Worm (Caenorhabditis elegans): Measurements from ENCODE around the gene ZK938.12.

ZK938.12 gene

DNA sequence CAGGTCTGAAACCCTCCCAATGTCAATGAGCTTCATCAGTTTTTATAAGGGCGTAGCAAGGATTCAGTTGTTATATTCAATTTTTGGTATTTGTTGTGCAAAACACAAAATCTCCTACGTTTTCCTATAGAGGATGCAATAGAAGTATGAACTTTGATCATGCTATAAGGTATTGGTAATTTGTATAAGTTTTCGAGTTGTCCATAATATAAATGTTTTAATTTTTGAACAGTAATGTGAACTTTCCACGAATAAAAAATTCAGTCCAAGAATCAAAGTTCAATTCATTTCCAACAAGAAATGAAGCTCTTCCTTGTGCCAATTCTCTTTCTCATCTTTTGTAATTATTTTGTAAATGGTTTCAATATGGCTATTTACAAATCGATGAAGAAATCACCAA is at the start of gene ZK938.12:
TSS of gene ZK938.12 (plus strand) at position 301 of the 400 bp plus-strand sequence.
- no peak for TF ChIP-seq him-1 (tag; optimal IDR thresholded peaks at IDR 0.05)
- TF ChIP-seq W03F9.2 (tag; optimal IDR thresholded peaks at IDR 0.05), result no peak
- TF ChIP-seq dao-5 (tag; optimal IDR thresholded peaks at IDR 0.05), result no peak

DNA sequence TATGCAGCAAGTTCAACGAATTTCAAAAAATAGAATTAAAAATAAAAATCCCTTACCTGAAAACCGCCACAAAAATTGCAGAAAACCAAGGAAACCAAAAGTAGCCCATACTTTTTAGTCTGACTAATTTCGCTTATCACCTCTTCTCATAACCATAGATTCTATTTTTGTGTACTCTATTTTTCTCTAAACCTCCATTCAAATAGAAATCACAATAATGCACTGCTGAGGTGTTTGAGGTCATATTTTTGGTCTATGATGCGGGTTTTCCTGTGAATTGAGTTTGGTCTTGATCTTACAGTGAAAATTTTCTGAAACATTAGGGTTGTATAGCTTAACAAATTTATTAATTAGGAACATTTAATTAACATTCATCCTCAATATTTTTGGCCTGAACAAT is 49.3 kb upstream of the ZK938.12 start, which contains the start of gene cyp-13A1:
TSS of gene cyp-13A1 (minus strand) at position 156 of the 400 bp plus-strand sequence.
- no peak for TF ChIP-seq him-1 (tag; optimal IDR thresholded peaks at IDR 0.05)
- no peak for TF ChIP-seq W03F9.2 (tag; optimal IDR thresholded peaks at IDR 0.05)
- TF ChIP-seq dao-5 (tag; optimal IDR thresholded peaks at IDR 0.05), result no peak

DNA sequence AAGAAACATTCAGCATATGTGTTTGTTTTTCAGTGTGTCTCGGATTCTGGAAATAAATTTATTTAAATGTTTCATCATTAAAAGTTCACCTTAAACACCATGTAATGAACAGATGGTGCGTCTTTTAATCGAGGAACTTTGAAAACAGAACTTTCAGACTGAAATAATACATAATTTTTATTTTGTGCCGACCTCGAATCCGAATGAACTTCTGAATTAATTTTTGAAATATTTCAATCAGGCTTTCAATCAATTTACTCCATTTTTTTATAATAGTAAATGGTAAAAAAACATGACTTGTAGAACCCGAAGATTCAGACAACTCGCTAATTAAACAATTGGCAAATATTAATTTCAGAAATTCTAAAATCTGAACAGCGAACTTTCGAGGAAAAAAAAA is 48.8 kb upstream of the ZK938.12 start, which contains the start of gene T10B9.14:
TSS of gene T10B9.14 (minus strand) at position 101 of the 400 bp plus-strand sequence.
- TF ChIP-seq W03F9.2 (tag; optimal IDR thresholded peaks at IDR 0.05), result no peak

DNA sequence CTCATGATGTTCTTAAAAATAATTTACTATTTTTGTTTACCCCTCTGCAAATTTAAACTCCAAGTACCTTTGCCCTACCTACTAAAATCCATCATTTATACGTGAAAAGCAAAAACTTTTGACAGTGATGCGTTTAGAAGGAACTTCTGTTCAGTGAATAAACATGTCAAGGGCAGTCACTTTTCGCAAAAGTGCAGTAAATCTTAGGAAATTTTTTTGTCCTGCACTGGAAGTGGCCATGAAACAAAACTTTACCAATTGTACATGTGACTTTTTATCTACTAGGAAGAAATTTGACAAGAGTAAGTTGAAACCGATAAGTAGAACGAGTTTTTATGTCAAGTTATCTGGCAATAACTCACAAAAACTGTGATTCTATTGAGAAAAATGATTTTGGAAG is 44.9 kb upstream of the ZK938.12 start:
- TF ChIP-seq him-1 (tag; optimal IDR thresholded peaks at IDR 0.05), result no peak
- no peak for TF ChIP-seq W03F9.2 (tag; optimal IDR thresholded peaks at IDR 0.05)
- no peak for TF ChIP-seq dao-5 (tag; optimal IDR thresholded peaks at IDR 0.05)

DNA sequence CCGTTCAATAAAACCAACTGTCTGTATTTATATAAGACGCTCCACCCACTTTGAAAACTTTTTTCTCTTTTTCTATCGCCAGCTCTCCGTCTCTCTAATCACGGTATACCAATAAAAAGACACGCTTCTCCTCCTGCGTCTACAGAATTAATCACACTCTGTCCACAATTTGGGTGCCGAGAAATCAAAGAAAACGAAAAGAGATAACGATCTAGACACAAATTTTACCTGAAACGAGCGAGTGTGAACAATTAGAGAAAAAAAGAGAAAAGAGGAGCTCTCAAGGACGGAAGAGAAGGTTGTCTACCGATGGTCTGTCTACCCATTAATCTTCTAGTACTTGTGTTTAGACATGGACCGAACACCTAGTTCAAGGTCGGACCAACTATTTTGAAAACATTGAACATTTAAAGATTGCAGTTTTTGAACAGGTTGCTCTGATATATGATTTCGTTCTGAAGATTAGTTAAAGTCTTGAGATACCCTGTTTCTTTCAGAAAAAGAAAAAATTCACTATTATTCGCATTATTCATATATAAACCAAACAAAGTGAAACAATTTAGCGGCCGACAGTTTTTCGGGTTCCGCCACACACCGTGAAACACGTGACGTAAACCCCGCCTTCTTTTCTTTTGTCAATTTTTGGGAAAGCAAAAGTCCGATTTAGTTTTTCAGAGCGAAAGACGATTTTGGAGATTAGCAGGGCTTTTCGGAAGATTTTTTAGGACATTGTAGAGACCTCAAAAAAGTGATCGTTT is 43.6 kb upstream of the ZK938.12 start, which contains the start of gene cyp-13A2:
TSS of gene cyp-13A2 (minus strand) at position 235 of the 758 bp plus-strand sequence.
- TF ChIP-seq him-1 (tag; optimal IDR thresholded peaks at IDR 0.05) (no peak), dao-5 (tag; optimal IDR thresholded peaks at IDR 0.05) (no peak), W03F9.2 (tag; optimal IDR thresholded peaks at IDR 0.05) (no peak)

DNA sequence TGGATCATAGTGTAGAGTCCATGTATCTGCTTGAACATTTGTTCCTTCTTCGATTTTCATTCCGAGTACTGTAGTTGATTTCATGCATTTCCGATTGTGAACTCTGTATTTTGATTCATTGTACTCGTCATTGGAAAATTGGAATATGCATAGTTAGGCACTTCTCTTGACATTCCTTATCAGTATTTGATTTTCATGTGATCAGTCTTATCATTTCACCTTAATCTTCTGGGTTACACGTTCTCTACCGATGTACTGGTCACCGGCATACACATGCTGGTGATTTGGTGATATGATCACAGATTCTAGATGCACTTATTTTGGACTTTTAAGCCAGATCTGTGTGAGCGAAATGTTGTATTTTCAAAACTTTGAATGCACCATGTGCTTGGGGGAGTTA is 39.9 kb upstream of the ZK938.12 start:
- no peak for TF ChIP-seq W03F9.2 (tag; optimal IDR thresholded peaks at IDR 0.05)
- TF ChIP-seq him-1 (tag; optimal IDR thresholded peaks at IDR 0.05), result no peak
- no peak for TF ChIP-seq dao-5 (tag; optimal IDR thresholded peaks at IDR 0.05)

DNA sequence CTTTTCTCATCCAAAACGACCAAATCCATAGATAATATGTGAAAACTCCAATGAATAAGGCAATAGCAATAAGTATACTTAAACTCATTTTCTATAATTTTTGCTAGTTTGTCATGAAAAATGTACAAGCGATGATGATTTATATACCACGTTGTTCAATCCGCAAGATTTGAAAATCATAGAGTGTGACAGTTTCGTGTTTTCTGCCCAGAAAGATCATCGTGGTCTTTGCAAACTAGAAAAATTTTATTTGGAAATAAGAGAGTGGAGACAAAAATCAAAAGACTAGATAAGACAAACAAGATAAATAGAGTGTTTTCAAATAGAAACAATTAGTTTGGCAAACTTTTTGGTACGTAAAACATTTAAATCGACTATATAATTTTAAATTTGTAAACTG is 37.9 kb upstream of the ZK938.12 start, which contains the start of gene cyp-13A3:
TSS of gene cyp-13A3 (minus strand) at position 101 of the 400 bp plus-strand sequence.
- TF ChIP-seq him-1 (tag; optimal IDR thresholded peaks at IDR 0.05), result no peak
- TF ChIP-seq W03F9.2 (tag; optimal IDR thresholded peaks at IDR 0.05), result no peak
- no peak for TF ChIP-seq dao-5 (tag; optimal IDR thresholded peaks at IDR 0.05)

DNA sequence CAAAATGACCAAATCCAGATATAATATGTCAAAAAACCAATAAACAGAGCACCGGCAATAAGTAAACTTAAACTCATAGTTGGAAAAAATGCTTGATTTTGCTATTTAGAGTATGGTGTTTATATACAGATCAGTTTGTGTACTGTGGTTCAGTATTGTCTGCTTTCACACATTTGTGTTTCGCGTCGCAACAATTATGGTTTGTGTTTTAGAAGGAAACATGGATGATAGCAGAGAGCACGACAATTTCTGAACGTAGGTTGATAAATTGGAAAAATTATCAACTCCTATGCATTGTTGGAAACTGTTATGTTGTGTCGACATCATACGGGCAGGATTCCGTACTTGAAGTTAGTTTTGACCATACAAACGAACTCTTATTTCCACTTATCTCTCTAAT is 33.5 kb upstream of the ZK938.12 start, which contains the start of gene cyp-13A4:
TSS of gene cyp-13A4 (minus strand) at position 77 of the 400 bp plus-strand sequence.
- TF ChIP-seq him-1 (tag; optimal IDR thresholded peaks at IDR 0.05) (no peak), W03F9.2 (tag; optimal IDR thresholded peaks at IDR 0.05) (no peak), dao-5 (tag; optimal IDR thresholded peaks at IDR 0.05) (no peak)

DNA sequence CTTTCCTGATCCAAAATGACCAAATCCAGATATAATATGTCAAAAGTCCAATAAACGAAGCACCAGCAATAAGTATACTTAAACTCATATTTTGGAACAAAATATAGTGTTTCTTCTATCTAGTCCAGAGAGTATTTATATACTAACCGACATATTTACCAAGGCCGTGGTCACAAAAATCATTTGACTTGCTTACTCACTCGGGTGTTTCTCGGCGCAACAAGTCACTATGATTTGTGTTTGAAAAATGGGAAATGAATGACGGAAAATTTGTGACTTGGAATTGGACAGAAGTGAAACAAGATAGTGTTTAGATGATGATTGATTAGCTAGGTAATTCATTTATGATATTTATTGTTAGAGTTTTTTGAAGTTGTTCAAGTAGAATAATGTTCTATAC is 30.9 kb upstream of the ZK938.12 start, which contains the start of gene cyp-13A5:
TSS of gene cyp-13A5 (minus strand) at position 112 of the 400 bp plus-strand sequence.
- TF ChIP-seq W03F9.2 (tag; optimal IDR thresholded peaks at IDR 0.05), result no peak
- no peak for TF ChIP-seq dao-5 (tag; optimal IDR thresholded peaks at IDR 0.05)
- no peak for TF ChIP-seq him-1 (tag; optimal IDR thresholded peaks at IDR 0.05)

DNA sequence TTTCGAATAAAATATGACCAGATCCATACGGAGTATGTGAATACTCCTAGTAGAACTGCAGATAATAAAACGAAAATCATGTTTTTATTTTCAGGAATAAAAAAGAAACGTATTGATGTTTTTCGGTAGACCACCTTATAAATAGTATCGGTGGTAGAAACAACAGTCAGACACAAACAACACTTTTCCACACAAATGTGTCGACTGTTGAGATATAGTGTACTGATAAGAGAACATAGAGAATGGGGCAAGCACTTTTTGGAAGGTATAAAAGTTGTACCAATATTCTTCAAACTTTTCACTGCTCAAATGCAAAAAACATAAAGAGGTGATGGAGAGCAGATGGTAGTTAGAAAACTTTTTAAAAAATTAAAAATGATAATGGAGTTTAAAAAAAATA is 28.5 kb upstream of the ZK938.12 start, which contains the start of gene cyp-13A6:
TSS of gene cyp-13A6 (minus strand) at position 180 of the 400 bp plus-strand sequence.
- no peak for TF ChIP-seq W03F9.2 (tag; optimal IDR thresholded peaks at IDR 0.05)
- TF ChIP-seq dao-5 (tag; optimal IDR thresholded peaks at IDR 0.05), result no peak
- TF ChIP-seq him-1 (tag; optimal IDR thresholded peaks at IDR 0.05), result no peak

DNA sequence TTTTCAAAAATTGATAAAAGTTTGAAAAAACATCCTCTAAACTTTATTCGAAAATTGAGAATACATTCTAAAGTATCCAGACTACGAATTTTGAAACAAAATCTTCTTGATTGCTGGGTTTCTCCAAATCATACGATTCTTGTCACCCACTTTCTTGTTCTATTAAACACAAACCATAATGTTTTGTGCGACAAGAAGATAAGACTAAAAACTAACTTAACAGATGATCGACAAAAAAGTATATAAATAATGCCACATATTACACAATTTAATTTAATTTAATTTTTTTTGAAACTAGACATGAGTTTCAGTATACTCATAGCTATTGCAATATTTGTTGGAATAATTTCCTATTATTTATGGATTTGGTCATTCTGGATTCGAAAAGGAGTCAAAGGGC is 27.8 kb upstream of the ZK938.12 start, which contains the start of gene cyp-13A7:
TSS of gene cyp-13A7 (plus strand) at position 301 of the 400 bp plus-strand sequence.
- TF ChIP-seq W03F9.2 (tag; optimal IDR thresholded peaks at IDR 0.05) (no peak), him-1 (tag; optimal IDR thresholded peaks at IDR 0.05) (no peak), dao-5 (tag; optimal IDR thresholded peaks at IDR 0.05) (no peak)

DNA sequence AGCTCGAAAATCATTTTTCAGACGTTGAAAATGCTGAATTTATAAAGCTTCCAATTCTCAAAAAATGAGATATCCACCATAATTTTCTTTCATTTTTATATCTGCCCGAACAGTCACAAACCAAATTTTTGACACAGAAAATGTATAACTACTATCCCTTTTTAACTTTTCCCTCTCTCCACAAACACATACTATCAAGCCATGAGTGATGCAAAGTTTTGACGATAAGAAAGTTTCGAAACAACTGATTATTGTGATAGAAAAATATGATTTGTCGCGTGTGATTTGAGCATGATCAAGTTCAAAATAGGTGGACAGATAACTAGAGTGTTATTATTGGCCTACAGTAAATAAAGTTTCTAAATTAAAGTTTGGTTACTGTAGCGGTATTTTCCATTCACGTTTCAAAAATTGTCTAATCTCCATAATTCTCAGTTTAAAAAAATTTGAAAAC is 23.6 kb upstream of the ZK938.12 start, which contains the start of gene cyp-13A8:
TSS of gene cyp-13A8 (minus strand) at position 51 of the 454 bp plus-strand sequence.
- TF ChIP-seq dao-5 (tag; optimal IDR thresholded peaks at IDR 0.05) (no peak), him-1 (tag; optimal IDR thresholded peaks at IDR 0.05) (no peak), W03F9.2 (tag; optimal IDR thresholded peaks at IDR 0.05) (no peak)

DNA sequence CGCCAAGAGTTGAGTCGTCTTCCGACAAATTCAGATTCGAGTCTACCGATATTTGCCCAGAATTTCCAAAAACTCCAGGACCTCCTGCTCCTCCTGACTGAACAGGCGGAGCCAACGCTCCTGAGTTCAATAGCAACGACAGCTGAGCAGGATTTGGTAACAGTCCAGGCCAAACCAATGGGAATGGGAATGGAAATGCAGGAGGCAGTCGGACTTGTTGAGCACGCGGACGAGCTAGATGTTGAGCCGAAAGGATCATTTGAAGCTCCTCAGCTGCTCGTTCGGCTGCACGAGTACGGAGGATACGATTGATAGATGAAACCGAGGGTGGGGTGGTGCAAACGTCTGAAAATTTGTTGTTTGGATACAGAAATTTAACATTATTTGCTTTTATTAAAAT is 4.2 kb upstream of the ZK938.12 start:
- TF ChIP-seq dao-5 (tag; optimal IDR thresholded peaks at IDR 0.05), result no peak
- no peak for TF ChIP-seq W03F9.2 (tag; optimal IDR thresholded peaks at IDR 0.05)
- TF ChIP-seq him-1 (tag; optimal IDR thresholded peaks at IDR 0.05), result no peak

DNA sequence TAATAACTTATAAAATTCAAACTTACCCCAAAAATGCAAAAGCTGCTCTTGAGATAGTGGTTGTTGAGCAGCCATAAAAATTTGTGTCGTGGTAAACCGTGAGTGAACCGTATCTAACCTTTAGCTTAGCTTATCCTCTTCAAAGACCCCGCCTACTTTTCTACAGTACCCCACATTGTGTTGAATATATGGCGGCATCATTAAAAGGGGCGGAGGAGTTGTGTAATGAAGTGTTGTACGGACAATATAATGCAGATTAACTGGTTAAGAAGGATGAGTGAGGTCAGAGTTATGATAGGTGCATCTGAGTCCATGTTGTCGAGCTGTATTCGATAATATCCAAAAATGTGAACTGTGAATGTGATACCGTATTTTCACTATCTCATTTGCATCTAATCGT is 3.3 kb upstream of the ZK938.12 start, which contains the start of gene eyg-1:
TSS of gene eyg-1 (minus strand) at position 101 of the 400 bp plus-strand sequence.
- no peak for TF ChIP-seq dao-5 (tag; optimal IDR thresholded peaks at IDR 0.05)
- TF ChIP-seq W03F9.2 (tag; optimal IDR thresholded peaks at IDR 0.05), result no peak
- TF ChIP-seq him-1 (tag; optimal IDR thresholded peaks at IDR 0.05), result no peak

All from whole organism, L4/young adult.